Fruit fly (Drosophila melanogaster): Measurements from ENCODE around the gene CG31380.
A peak's percentile ranks its signal among the peaks of the same experiment; 100 is the strongest.

The CG31380 gene

DNA sequence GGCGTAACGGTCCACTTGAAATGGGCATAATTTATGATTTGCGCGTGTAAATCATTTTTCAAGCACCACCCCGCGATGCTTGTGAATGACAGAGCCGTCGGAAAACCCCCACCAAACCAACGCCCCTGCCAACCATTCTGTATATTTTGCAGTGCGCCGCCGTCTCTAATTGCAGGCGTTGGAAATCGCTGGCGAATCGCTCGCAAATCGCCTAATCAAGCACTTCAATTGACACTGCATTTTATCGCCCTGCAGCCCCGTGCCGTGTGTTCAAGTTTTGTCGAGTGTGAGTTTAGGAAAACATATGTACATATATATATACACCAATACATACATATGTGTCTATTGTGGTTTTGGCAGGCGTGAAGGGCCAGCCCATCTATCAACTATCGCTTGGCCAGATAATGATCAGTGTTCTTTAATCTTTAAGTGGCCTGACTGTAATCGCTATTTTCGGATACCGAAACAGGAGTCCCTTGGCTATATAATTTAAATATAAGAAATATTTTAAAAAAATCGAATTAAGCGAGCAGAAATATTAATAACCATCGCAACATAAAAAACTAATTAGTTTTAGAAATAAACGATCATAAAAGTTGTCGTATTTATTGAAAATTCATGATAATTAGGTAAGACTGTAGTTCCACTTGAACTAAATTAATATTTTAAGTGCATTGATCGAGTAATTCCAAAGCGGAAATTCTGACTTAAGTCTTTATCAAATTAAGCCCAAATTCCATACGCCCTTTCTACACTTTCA is 27.1 kb downstream of the CG31380 start:
- TF ChIP-seq CG10209 (GFP tag; optimal IDR thresholded peaks at IDR 0.05) = no peak
- peak; percentile 93 for TF ChIP-seq CG8359 (GFP tag; optimal IDR thresholded peaks at IDR 0.05; ENCODE audit: borderline replicate concordance)
- no peak for TF ChIP-seq NFAT (GFP tag; IDR thresholded peaks at IDR 0.05)
- TF ChIP-seq B-H2 (GFP tag; optimal IDR thresholded peaks at IDR 0.05) = no peak

DNA sequence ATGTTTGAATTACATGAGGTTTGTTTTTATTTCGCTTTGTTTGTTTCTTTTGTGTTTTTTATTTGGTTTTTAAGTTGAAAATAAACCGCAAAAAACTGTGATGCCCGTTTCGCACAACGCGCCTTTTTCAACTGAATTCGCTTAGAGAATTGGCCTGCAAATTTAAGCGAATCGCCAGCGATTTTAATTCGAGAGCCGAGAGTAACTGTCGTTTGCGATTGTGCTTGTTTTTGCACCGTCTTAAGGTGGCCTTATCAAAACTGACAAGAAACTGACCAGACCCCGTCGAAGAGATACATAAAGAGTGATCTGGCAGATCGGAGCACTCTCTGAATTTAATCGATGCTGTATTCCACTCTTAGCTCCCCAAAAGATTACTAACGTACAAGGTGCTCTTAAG is 29.1 kb downstream of the CG31380 start:
- TF ChIP-seq dm (GFP tag; optimal IDR thresholded peaks at IDR 0.05) (no peak), CG32532 (GFP tag; IDR thresholded peaks at IDR 0.05) (0 out of 2 replicates have a peak, but pooled peaks have one; percentile 22), CG3163 (GFP tag; optimal IDR thresholded peaks at IDR 0.05) (peak; percentile 78), CG6791 (GFP tag; IDR thresholded peaks at IDR 0.05; ENCODE audit: partially characterized antibody) (no peak), Trl (optimal IDR thresholded peaks at IDR 0.05) (peak; percentile 21 to 64), Trl (GFP tag; optimal IDR thresholded peaks at IDR 0.05) (no peak), CG14860 (GFP tag; IDR thresholded peaks at IDR 0.05; ENCODE audit: partially characterized antibody) (no peak), Deaf1 (tag; optimal IDR thresholded peaks at IDR 0.05) (peak; percentile 1), lbe (GFP tag; optimal IDR thresholded peaks at IDR 0.05) (peak; percentile 10), Drgx (GFP tag; IDR thresholded peaks at IDR 0.05) (peak; percentile 50), Ets65A (GFP tag) (peak; percentile 52), CG4404 (GFP tag; IDR thresholded peaks at IDR 0.05) (no peak), chinmo (GFP tag; IDR thresholded peaks at IDR 0.05; ENCODE audit: partially characterized antibody) (0 out of 4 replicates have a peak, but pooled peaks have one; percentile 56)

dm6 chr3R:25759430-25759829 is 29.8 kb downstream of the CG31380 start:
- TF ChIP-seq exex (tag; optimal IDR thresholded peaks at IDR 0.05) (no peak), CG3163 (GFP tag; optimal IDR thresholded peaks at IDR 0.05) (peak; percentile 53)

DNA sequence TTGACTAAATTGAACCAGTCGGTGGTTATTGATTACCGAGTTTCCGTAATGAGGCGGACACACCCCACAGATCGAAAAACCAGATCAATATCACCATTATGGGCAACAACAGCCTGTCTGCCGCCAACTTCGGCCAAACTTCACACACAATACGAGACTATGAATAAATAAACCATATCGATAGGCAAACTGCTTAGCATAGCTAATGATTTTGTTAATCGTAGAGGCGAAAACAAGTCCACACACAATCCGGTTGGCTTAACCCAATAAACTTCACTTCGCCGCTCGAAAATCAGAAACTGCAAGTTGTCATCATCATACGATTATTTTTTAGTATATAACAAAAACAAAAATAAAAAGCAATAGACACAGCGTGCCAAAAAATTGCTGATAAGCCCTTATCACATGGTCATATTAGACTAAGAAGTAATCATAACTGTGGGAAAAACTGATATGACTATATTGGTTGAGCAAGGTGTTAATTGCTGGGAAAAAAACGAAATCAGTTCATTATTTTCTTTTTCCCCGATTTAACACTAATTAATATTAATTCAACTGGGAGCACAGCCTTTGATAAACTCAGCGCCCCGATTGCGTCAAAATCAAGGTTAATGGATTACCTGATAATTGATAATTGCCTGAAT is 33.3 kb downstream of the CG31380 start:
- TF ChIP-seq mirr (GFP tag; optimal IDR thresholded peaks at IDR 0.05) (peak; percentile 62), pum (GFP tag; optimal IDR thresholded peaks at IDR 0.05) (no peak), prd (optimal IDR thresholded peaks at IDR 0.05) (no peak), prd (GFP tag; IDR thresholded peaks at IDR 0.05) (no peak), exex (tag; optimal IDR thresholded peaks at IDR 0.05) (peak; percentile 92), CG13894 (tag; optimal IDR thresholded peaks at IDR 0.05) (peak; percentile 7), vvl (GFP tag; IDR thresholded peaks at IDR 0.05) (peak; percentile 85), abd-A (tag; optimal IDR thresholded peaks at IDR 0.05) (peak; percentile 88), CG17829 (tag; optimal IDR thresholded peaks at IDR 0.05) (no peak), CG12769 (tag; optimal IDR thresholded peaks at IDR 0.05) (peak; percentile 7), sens (GFP tag) (peak; percentile 48), Hr39 (optimal IDR thresholded peaks at IDR 0.05) (no peak), CG7928 (GFP tag; optimal IDR thresholded peaks at IDR 0.05) (no peak), sug (tag; optimal IDR thresholded peaks at IDR 0.05) (peak; percentile 22), ap (GFP tag; IDR thresholded peaks at IDR 0.05) (no peak), B-H2 (GFP tag; optimal IDR thresholded peaks at IDR 0.05) (peak; percentile 21), chinmo (GFP tag; IDR thresholded peaks at IDR 0.05; ENCODE audit: partially characterized antibody) (0 out of 4 replicates have a peak, but pooled peaks have one; percentile 58), CG31224 (GFP tag; IDR thresholded peaks at IDR 0.05) (0 out of 2 replicates have a peak, but pooled peaks have one; percentile 30), CG15073 (GFP tag; optimal IDR thresholded peaks at IDR 0.05) (no peak), Dek (tag; optimal IDR thresholded peaks at IDR 0.05) (no peak), CG2120 (GFP tag; optimal IDR thresholded peaks at IDR 0.05) (peak; percentile 22), CG16813 (GFP tag; IDR thresholded peaks at IDR 0.05; ENCODE audit: partially characterized antibody) (no peak), Awh (GFP tag; IDR thresholded peaks at IDR 0.05) (peak; percentile 95), grn (GFP tag; optimal IDR thresholded peaks at IDR 0.05) (peak; percentile 17), GATAe (GFP tag; conservative IDR thresholded peaks at IDR 0.05) (no peak)

Measured in whole organism, embryonic.